Worm (Caenorhabditis elegans) whole organism, L1 larva: Measurements from ENCODE around the gene atp-4.

ENCODE experiments used
- C16A3.4 ChIP-seq: fragments of 150-350 bp; optimal IDR thresholded peaks from 2 replicates; lab custom pipeline; 2014; ENCODE audit warnings: missing biosample characterization, missing genetic modification characterization
- F16B12.6 ChIP-seq: fragments of 150-350 bp; optimal IDR thresholded peaks from 2 replicates; lab custom pipeline; 2014; ENCODE audit warnings: missing biosample characterization, missing genetic modification characterization
- alr-1 ChIP-seq: fragments of 200-800 bp; sonication (Bioruptor generic); optimal IDR thresholded peaks from 2 replicates; lab custom pipeline; 2018; ENCODE audit warnings: borderline replicate concordance, mild to moderate bottlenecking, missing genetic modification characterization, missing compliant biosample characterization
- ama-1 ChIP-seq: fragments of 150-350 bp; optimal IDR thresholded peaks from 2 replicates; lab custom pipeline; 2014
- ceh-63 ChIP-seq: fragments of 200-800 bp; sonication (Bioruptor generic); optimal IDR thresholded peaks from 2 replicates; lab custom pipeline; 2018; ENCODE audit warnings: mild to moderate bottlenecking, missing genetic modification characterization, missing compliant biosample characterization
- ceh-82 ChIP-seq, 3 experiments: fragments of 150-350 bp in 1 of 3; sonication (generic microtip) in 2 of 3; optimal IDR thresholded peaks; 2 replicates each; lab custom pipeline; 2014 to 2017; ENCODE audit warnings: missing biosample characterization in 3 of 3, missing genetic modification characterization in 3 of 3
- ceh-88 ChIP-seq: fragments of 200-800 bp; sonication (Bioruptor generic); IDR thresholded peaks from 2 replicates; pipeline ENCODE4 v1.3.6; 2022; ENCODE audit warnings: missing genetic modification characterization, missing compliant biosample characterization
- ceh-90 ChIP-seq: sonication (generic microtip); optimal IDR thresholded peaks from 2 replicates; lab custom pipeline; 2016; ENCODE audit warnings: missing genetic modification characterization, missing compliant biosample characterization
- dpl-1 ChIP-seq, 3 experiments: fragments of 150-350 bp in 2 of 3; sonication (generic microtip) in 1 of 3; optimal IDR thresholded peaks; 2 replicates each; lab custom pipeline; 2014 to 2017; ENCODE audit warnings: missing biosample characterization in 3 of 3, missing genetic modification characterization in 3 of 3, missing genetic modification reagents in 3 of 3
- efl-1 ChIP-seq, 4 experiments: fragments of 150-350 bp; optimal IDR thresholded peaks in 3 of 4; peaks in 1 of 4; 1 replicate in 1 of 4; 2 replicates in 3 of 4; lab custom pipeline; 2014; ENCODE audit warnings: missing biosample characterization in 2 of 4, missing genetic modification characterization in 2 of 4, missing genetic modification reagents in 2 of 4
- egl-27 ChIP-seq, 2 experiments: fragments of 150-350 bp in 1 of 2; sonication (generic microtip); optimal IDR thresholded peaks; 3 replicates each; lab custom pipeline; 2017 to 2018; ENCODE audit warnings: missing biosample characterization in 2 of 2, missing genetic modification characterization in 2 of 2, missing genetic modification reagents in 2 of 2
- elt-2 ChIP-seq: sonication (generic microtip); optimal IDR thresholded peaks from 2 replicates; lab custom pipeline; 2016; ENCODE audit warnings: missing genetic modification characterization, mild to moderate bottlenecking, inconsistent platforms, missing compliant biosample characterization, missing genetic modification reagents
- elt-3 ChIP-seq, 6 experiments: fragments of 150-350 bp in 1 of 6; sonication (generic microtip); optimal IDR thresholded peaks; 2 replicates each; lab custom pipeline; 2017 to 2018; ENCODE audit warnings: missing biosample characterization in 6 of 6, missing genetic modification characterization in 6 of 6, inconsistent platforms in 1 of 6
- ets-5 ChIP-seq: fragments of 200-800 bp; sonication (Bioruptor generic); IDR thresholded peaks from 2 replicates; pipeline ENCODE4 v1.3.6; 2022; ENCODE audit warnings: missing genetic modification characterization, missing compliant biosample characterization
- fkh-4 ChIP-seq: sonication (generic microtip); optimal IDR thresholded peaks from 2 replicates; lab custom pipeline; 2016; ENCODE audit warnings: missing compliant biosample characterization, missing genetic modification characterization, borderline replicate concordance
- grh-1 ChIP-seq: fragments of 200-800 bp; sonication (Bioruptor generic); IDR thresholded peaks from 2 replicates; pipeline ENCODE4 v1.3.6; 2022; ENCODE audit warnings: missing genetic modification reagents, missing genetic modification characterization, missing compliant biosample characterization
- hlh-4 ChIP-seq: sonication (generic microtip); optimal IDR thresholded peaks from 2 replicates; lab custom pipeline; 2016; ENCODE audit warnings: mild to moderate bottlenecking, missing genetic modification characterization, missing compliant biosample characterization
- jun-1 ChIP-seq: fragments of 150-350 bp; optimal IDR thresholded peaks from 2 replicates; lab custom pipeline; 2014; ENCODE audit warnings: missing biosample characterization, missing genetic modification reagents, missing genetic modification characterization
- lin-13 ChIP-seq: fragments of 150-350 bp; optimal IDR thresholded peaks from 2 replicates; lab custom pipeline; 2014; ENCODE audit warnings: missing biosample characterization, missing genetic modification reagents, missing genetic modification characterization
- lin-39 ChIP-seq: fragments of 150-350 bp; optimal IDR thresholded peaks from 2 replicates; lab custom pipeline; 2014; ENCODE audit warnings: missing biosample characterization, missing genetic modification reagents, missing genetic modification characterization
- lsy-2 ChIP-seq, 2 experiments: fragments of 150-350 bp; optimal IDR thresholded peaks; 2 replicates each; lab custom pipeline; 2014; ENCODE audit warnings: missing biosample characterization in 2 of 2, missing genetic modification characterization in 2 of 2
- mab-9 ChIP-seq: fragments of 200-800 bp; sonication (Bioruptor generic); IDR thresholded peaks from 2 replicates; pipeline ENCODE4 v1.3.6; 2022; ENCODE audit warnings: missing genetic modification reagents, missing genetic modification characterization, missing compliant biosample characterization
- mef-2 ChIP-seq: fragments of 150-350 bp; optimal IDR thresholded peaks from 2 replicates; lab custom pipeline; 2014; ENCODE audit warnings: missing biosample characterization, missing genetic modification characterization
- nhr-12 ChIP-seq: sonication (generic microtip); optimal IDR thresholded peaks from 2 replicates; lab custom pipeline; 2017; ENCODE audit warnings: missing biosample characterization, missing genetic modification characterization
- nhr-20 ChIP-seq: sonication (generic microtip); optimal IDR thresholded peaks from 2 replicates; lab custom pipeline; 2016; ENCODE audit warnings: mild to moderate bottlenecking, missing genetic modification characterization, missing compliant biosample characterization
- nhr-71 ChIP-seq: sonication (generic microtip); optimal IDR thresholded peaks from 2 replicates; lab custom pipeline; 2016; ENCODE audit warnings: mild to moderate bottlenecking, missing genetic modification characterization, moderate library complexity, missing compliant biosample characterization
- nhr-76 ChIP-seq: sonication (generic microtip); optimal IDR thresholded peaks from 2 replicates; lab custom pipeline; 2017; ENCODE audit warnings: missing biosample characterization, missing genetic modification characterization
- nhr-84 ChIP-seq: sonication (generic microtip); optimal IDR thresholded peaks from 2 replicates; lab custom pipeline; 2017; ENCODE audit warnings: missing biosample characterization, missing genetic modification characterization
- pag-3 ChIP-seq: sonication (generic microtip); optimal IDR thresholded peaks from 2 replicates; lab custom pipeline; 2017; ENCODE audit warnings: missing genetic modification characterization, mild to moderate bottlenecking, missing compliant biosample characterization, antibody characterized with exemption, borderline replicate concordance; ENCODE audit not compliant: insufficient read depth
- pax-3 ChIP-seq: fragments of 200-800 bp; sonication (Bioruptor generic); optimal IDR thresholded peaks from 2 replicates; lab custom pipeline; 2018; ENCODE audit warnings: mild to moderate bottlenecking, missing genetic modification characterization, moderate library complexity, missing compliant biosample characterization
- skn-1 ChIP-seq: fragments of 150-350 bp; optimal IDR thresholded peaks from 2 replicates; lab custom pipeline; 2014; ENCODE audit warnings: missing biosample characterization, missing genetic modification characterization
- sox-4 ChIP-seq: sonication (generic microtip); optimal IDR thresholded peaks from 2 replicates; lab custom pipeline; 2016; ENCODE audit warnings: missing genetic modification characterization, missing compliant biosample characterization
- sptf-1 ChIP-seq: fragments of 150-350 bp; optimal IDR thresholded peaks from 2 replicates; lab custom pipeline; 2014; ENCODE audit warnings: missing biosample characterization, missing genetic modification characterization
- sup-37 ChIP-seq: fragments of 200-800 bp; sonication (Bioruptor generic); optimal IDR thresholded peaks from 2 replicates; lab custom pipeline; 2018; ENCODE audit warnings: mild to moderate bottlenecking, missing genetic modification characterization, missing compliant biosample characterization
- tbx-2 ChIP-seq: sonication (generic microtip); optimal IDR thresholded peaks from 2 replicates; lab custom pipeline; 2016; ENCODE audit warnings: missing genetic modification characterization, missing compliant biosample characterization
- tlp-1 ChIP-seq: fragments of 150-350 bp; optimal IDR thresholded peaks from 2 replicates; lab custom pipeline; 2014; ENCODE audit warnings: missing biosample characterization, missing genetic modification characterization
- unc-130 ChIP-seq: fragments of 150-350 bp; optimal IDR thresholded peaks from 2 replicates; lab custom pipeline; 2017; ENCODE audit warnings: missing biosample characterization, missing genetic modification characterization, inconsistent platforms
- unc-62 ChIP-seq: fragments of 150-350 bp; optimal IDR thresholded peaks from 2 replicates; lab custom pipeline; 2014; ENCODE audit warnings: missing biosample characterization, missing genetic modification reagents, missing genetic modification characterization
- unc-86 ChIP-seq: sonication (generic microtip); optimal IDR thresholded peaks from 2 replicates; lab custom pipeline; 2016; ENCODE audit warnings: missing genetic modification characterization, missing compliant biosample characterization
- unc-98 ChIP-seq: fragments of 200-800 bp; sonication (Bioruptor generic); IDR thresholded peaks from 2 replicates; pipeline ENCODE4 v1.3.6; 2022; ENCODE audit warnings: missing genetic modification characterization, missing compliant biosample characterization
- xbp-1 ChIP-seq: sonication (generic microtip); optimal IDR thresholded peaks from 2 replicates; lab custom pipeline; 2016; ENCODE audit warnings: missing genetic modification characterization, missing compliant biosample characterization
- zag-1 ChIP-seq: fragments of 150-350 bp; optimal IDR thresholded peaks from 2 replicates; lab custom pipeline; 2014; ENCODE audit warnings: missing biosample characterization, missing genetic modification characterization
- zip-4 ChIP-seq: fragments of 200-800 bp; sonication (Bioruptor generic); optimal IDR thresholded peaks from 2 replicates; lab custom pipeline; 2018; ENCODE audit warnings: mild to moderate bottlenecking, missing genetic modification characterization, moderate library complexity, missing compliant biosample characterization
- ztf-11 ChIP-seq, 2 experiments: sonication (generic microtip); optimal IDR thresholded peaks; 2 replicates each; lab custom pipeline; 2016 to 2017; ENCODE audit warnings: missing genetic modification characterization in 2 of 2, missing biosample characterization in 1 of 2, missing compliant biosample characterization in 1 of 2

Gene atp-4

ce11 chrV:6441613-6442012 is 14.7 kb upstream of the atp-4 start, which contains the start of gene T05H4.15:
Gene T05H4.15, minus strand, starts transcription at chrV:6441713.
- TF ChIP-seq ztf-11 (tag; optimal IDR thresholded peaks at IDR 0.05; lab: Kevin White, UChicago) (no peak), alr-1 (no peak), tlp-1 (no peak), lin-39 (tag; lab: Kevin White, UChicago) (no peak), pag-3 (tag; lab: Kevin White, UChicago) (no peak), unc-98 (GFP tag; lab: Robert Waterston, UW) (no peak), hlh-4 (no peak)
- TF ChIP-seq, all 84 proteins: peak for 0

ce11 chrV:6438601-6439000 is 11.7 kb upstream of the atp-4 start, which contains the start of gene T05H4.4:
Gene T05H4.4, plus strand, starts transcription at chrV:6438901.
- TF ChIP-seq egl-27 (tag; optimal IDR thresholded peaks at IDR 0.05; lab: Kevin White, UChicago) (no peak), grh-1 (GFP tag; lab: Robert Waterston, UW) (no peak), nhr-76 (tag; lab: Kevin White, UChicago) (no peak)

- TF ChIP-seq unc-62 (GFP tag; lab: Kevin White, UChicago) (no peak), elt-2 (tag; lab: Kevin White, UChicago) (peak; percentile 19), sox-4 (no peak)
These were observed 9.4 kb upstream of the atp-4 start, which contains the start of gene hpo-19 for ce11 chrV:6436332-6436731. Gene hpo-19, plus strand, starts transcription at chrV:6436645.

- TF ChIP-seq tbx-2 (tag; lab: Kevin White, UChicago) (peak; percentile 58), ama-1 (no peak), ets-5 (GFP tag; lab: Robert Waterston, UW) (no peak), ceh-88 (no peak), unc-98 (GFP tag; lab: Robert Waterston, UW) (no peak), F16B12.6 (peak; percentile 56), lsy-2 (tag; optimal IDR thresholded peaks at IDR 0.05; lab: Kevin White, UChicago) (peak; percentile 68 to 95), mef-2 (no peak), C16A3.4 (tag; lab: Kevin White, UChicago) (peak; percentile 72), ztf-11 (tag; optimal IDR thresholded peaks at IDR 0.05; lab: Kevin White, UChicago) (peak in 1 of 2 experiments; percentile 30), zag-1 (tag; lab: Kevin White, UChicago) (no peak), hlh-4 (no peak), xbp-1 (tag; lab: Kevin White, UChicago) (peak; percentile 38), unc-130 (tag; lab: Kevin White, UChicago) (peak; percentile 66), unc-86 (tag; lab: Kevin White, UChicago) (peak; percentile 16), pax-3 (no peak), nhr-71 (tag; lab: Kevin White, UChicago) (peak; percentile 72), lin-39 (tag; lab: Kevin White, UChicago) (no peak), nhr-20 (peak; percentile 68), dpl-1 (GFP tag; optimal IDR thresholded peaks at IDR 0.05; lab: Kevin White, UChicago) (peak; percentile 61 to 71 (median 62)), skn-1 (tag; lab: Kevin White, UChicago) (peak; percentile 66), ceh-82 (tag; optimal IDR thresholded peaks at IDR 0.05; lab: Kevin White, UChicago) (peak in 1 of 3 experiments; percentile 80), jun-1 (tag; lab: Kevin White, UChicago) (no peak), efl-1 (optimal IDR thresholded peaks at IDR 0.05; lab: Kevin White, UChicago) (peak; percentile 67 to 78), efl-1 (GFP tag; optimal IDR thresholded peaks at IDR 0.05 in 1 of 2; lab: Kevin White, UChicago) (peak; percentile 67 to 82), sptf-1 (tag; lab: Kevin White, UChicago) (no peak), lin-13 (GFP tag; lab: Kevin White, UChicago) (peak; percentile 30), nhr-12 (tag; lab: Kevin White, UChicago) (no peak), fkh-4 (tag; lab: Kevin White, UChicago) (no peak), sup-37 (GFP tag; lab: Kevin White, UChicago) (no peak), elt-3 (tag; optimal IDR thresholded peaks at IDR 0.05; lab: Kevin White, UChicago) (peak in 1 of 6 experiments; percentile 36), alr-1 (no peak), ceh-63 (GFP tag; lab: Kevin White, UChicago) (no peak), ceh-90 (tag; lab: Kevin White, UChicago) (peak; percentile 76), nhr-84 (no peak), mab-9 (GFP tag; lab: Robert Waterston, UW) (no peak), zip-4 (GFP tag; lab: Kevin White, UChicago) (no peak)
These were observed 6.7 kb upstream of the atp-4 start, which contains the start of the genes gad-1 and erfa-1 for ce11 chrV:6433446-6434178. Gene gad-1, minus strand, starts transcription at chrV:6433496. Gene erfa-1, plus strand, starts transcription at chrV:6434128.
